Fruit fly (Drosophila melanogaster): Measurements from ENCODE around the gene CG9109.

CG9109 gene

DNA sequence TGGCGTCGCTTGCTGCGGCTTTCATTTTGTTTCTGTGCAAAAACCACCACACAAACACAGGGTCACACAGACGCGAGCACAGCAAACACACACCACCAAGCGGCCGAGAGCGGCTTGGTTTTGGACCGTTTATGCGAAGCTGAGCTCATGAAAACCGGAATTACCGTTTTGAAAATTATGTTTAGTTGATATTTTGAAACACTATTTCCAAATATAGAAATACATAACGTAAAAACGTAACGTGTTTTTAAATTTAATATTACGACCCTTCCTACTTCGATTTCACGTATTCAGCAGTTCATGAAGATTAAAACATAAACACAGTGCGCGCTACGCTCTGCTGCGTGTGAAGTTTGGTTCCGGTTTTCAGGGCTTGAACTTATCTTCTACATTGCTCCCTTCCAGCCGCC, 17.0 kb upstream of the CG9109 start (continued):
- TF ChIP-seq CG9797 (GFP tag; optimal IDR thresholded peaks at IDR 0.05) = peak; percentile 38
- peak; percentile 57 for TF ChIP-seq pfk (GFP tag; optimal IDR thresholded peaks at IDR 0.05)
- no peak for TF ChIP-seq CG17568 (GFP tag; optimal IDR thresholded peaks at IDR 0.05)
- no peak for TF ChIP-seq CG14860 (GFP tag; IDR thresholded peaks at IDR 0.05; ENCODE audit: partially characterized antibody)
- TF ChIP-seq CG5180 (GFP tag; optimal IDR thresholded peaks at IDR 0.05) = peak; percentile 88
- peak; percentile 80 for TF ChIP-seq CG10462 (GFP tag; optimal IDR thresholded peaks at IDR 0.05)
- peak; percentile 92 for TF ChIP-seq CG34422 (GFP tag; IDR thresholded peaks at IDR 0.05)
- no peak for TF ChIP-seq CG12769 (tag; optimal IDR thresholded peaks at IDR 0.05)
- peak; percentile 97 for TF ChIP-seq B-H2 (GFP tag; optimal IDR thresholded peaks at IDR 0.05)
- TF ChIP-seq Hand (GFP tag; optimal IDR thresholded peaks at IDR 0.05) = peak; percentile 98
- TF ChIP-seq CG8388 (GFP tag; optimal IDR thresholded peaks at IDR 0.05) = peak; percentile 97
- TF ChIP-seq CG6654 (GFP tag; optimal IDR thresholded peaks at IDR 0.05) = peak; percentile 82
- TF ChIP-seq croc (GFP tag; conservative IDR thresholded peaks at IDR 0.05) = peak; percentile 82
- TF ChIP-seq dmrt99B (tag; optimal IDR thresholded peaks at IDR 0.05) = peak; percentile 97
- peak; percentile 32 for TF ChIP-seq zf30C (GFP tag; optimal IDR thresholded peaks at IDR 0.05)
- peak; percentile 93 for TF ChIP-seq CG12744 (GFP tag; optimal IDR thresholded peaks at IDR 0.05)
- peak; percentile 79 for TF ChIP-seq fu2 (GFP tag; optimal IDR thresholded peaks at IDR 0.05)
- TF ChIP-seq Oli (tag; optimal IDR thresholded peaks at IDR 0.05) = peak; percentile 95
- TF ChIP-seq sr (GFP tag; IDR thresholded peaks at IDR 0.05) = peak; percentile 75; the same call in 2 of the 3 replicates
- TF ChIP-seq CG8478 (optimal IDR thresholded peaks at IDR 0.05) = peak; percentile 12
- peak; percentile 87 for TF ChIP-seq Nf-YC (tag; optimal IDR thresholded peaks at IDR 0.05)
- TF ChIP-seq CG2875 (GFP tag; optimal IDR thresholded peaks at IDR 0.05) = peak; percentile 92
- TF ChIP-seq Nf-YA (GFP tag; IDR thresholded peaks at IDR 0.05) = peak; percentile 90
- peak; percentile 46 for TF ChIP-seq MESR4 (GFP tag; optimal IDR thresholded peaks at IDR 0.05)
- TF ChIP-seq dmrt11E (tag; optimal IDR thresholded peaks at IDR 0.05) = peak; percentile 96
- peak; percentile 92 for TF ChIP-seq Ptx1 (GFP tag; IDR thresholded peaks at IDR 0.05)
- peak; percentile 84; the same call in 2 of the 3 replicates for TF ChIP-seq CG3726 (GFP tag; IDR thresholded peaks at IDR 0.05)
- peak; percentile 93 for TF ChIP-seq CG7987 (GFP tag; optimal IDR thresholded peaks at IDR 0.05)
- no peak for TF ChIP-seq usp (GFP tag; optimal IDR thresholded peaks at IDR 0.05)
- peak; percentile 94 for TF ChIP-seq CG14710 (tag; optimal IDR thresholded peaks at IDR 0.05)
- peak; percentile 10 for TF ChIP-seq pzg (GFP tag; optimal IDR thresholded peaks at IDR 0.05)
- TF ChIP-seq otp (GFP tag; IDR thresholded peaks at IDR 0.05) = peak; percentile 94
- TF ChIP-seq CG14050 (GFP tag; IDR thresholded peaks at IDR 0.05) = peak; percentile 96
- TF ChIP-seq CG34224 (GFP tag; IDR thresholded peaks at IDR 0.05; ENCODE audit: partially characterized antibody) = no peak
- no peak for TF ChIP-seq nau (GFP tag; optimal IDR thresholded peaks at IDR 0.05)
- TF ChIP-seq CG30020 (tag; optimal IDR thresholded peaks at IDR 0.05) = peak; percentile 70
- peak; percentile 77 for TF ChIP-seq Adf1 (GFP tag; IDR thresholded peaks at IDR 0.05)
- peak; percentile 96 for TF ChIP-seq grau (tag; optimal IDR thresholded peaks at IDR 0.05)
- peak; percentile 33; the same call in 1 of the 2 replicates for TF ChIP-seq GATAe (GFP tag; conservative IDR thresholded peaks at IDR 0.05)
- peak; percentile 80 for TF ChIP-seq CG3065 (GFP tag; optimal IDR thresholded peaks at IDR 0.05)
- TF ChIP-seq mam (GFP tag; optimal IDR thresholded peaks at IDR 0.05) = peak; percentile 93
- peak; percentile 96 for TF ChIP-seq mirr (GFP tag; optimal IDR thresholded peaks at IDR 0.05)
- peak; percentile 94 for TF ChIP-seq Mrtf (GFP tag; IDR thresholded peaks at IDR 0.05)
- peak; percentile 76 for TF ChIP-seq sisA (GFP tag; IDR thresholded peaks at IDR 0.05)
- TF ChIP-seq Pdp1 (GFP tag; optimal IDR thresholded peaks at IDR 0.05) = peak; percentile 92 to 93
- TF ChIP-seq Lpt (GFP tag; optimal IDR thresholded peaks at IDR 0.05) = no peak
- peak; percentile 85 for TF ChIP-seq Ets97D (GFP tag; optimal IDR thresholded peaks at IDR 0.05)
- peak; percentile 98 for TF ChIP-seq Side (GFP tag; optimal IDR thresholded peaks at IDR 0.05)
- TF ChIP-seq dm (GFP tag; optimal IDR thresholded peaks at IDR 0.05) = peak; percentile 85
- peak; percentile 66 for TF ChIP-seq CG3995 (GFP tag; optimal IDR thresholded peaks at IDR 0.05)
- TF ChIP-seq wdn (GFP tag; IDR thresholded peaks at IDR 0.05) = peak; percentile 90
